Fruit fly (Drosophila melanogaster) whole organism, embryonic: Measurements from ENCODE around the gene Hesr.

Experiments
- CG10147 ChIP-seq: fragments of 200-800 bp; sonication (Bioruptor generic); optimal IDR thresholded peaks from 2 replicates; lab custom pipeline; 2019; ENCODE audit warnings: missing biosample characterization, mild to moderate bottlenecking, missing genetic modification characterization, moderate library complexity
- CG17802 ChIP-seq: fragments of 200-800 bp; sonication (Bioruptor generic); optimal IDR thresholded peaks from 2 replicates; lab custom pipeline; 2018; ENCODE audit warnings: missing biosample characterization, mild to moderate bottlenecking, missing genetic modification characterization, moderate library complexity
- CkIIα-i1 ChIP-seq: fragments of 200-800 bp; sonication (Bioruptor generic); IDR thresholded peaks from 2 replicates; pipeline ENCODE4 v1.3.6; 2022; ENCODE audit warnings: missing biosample characterization, missing genetic modification characterization
- D ChIP-seq, 2 experiments: fragments of 200-800 bp in 1 of 2; fragments of >200 bp in 1 of 2; sonication (Bioruptor generic) in 1 of 2; optimal IDR thresholded peaks; 2 replicates in 1 of 2; 3 replicates in 1 of 2; lab custom pipeline; 2017; ENCODE audit warnings: mild to moderate bottlenecking in 1 of 2, missing biosample characterization in 1 of 2, missing genetic modification characterization in 1 of 2, missing genetic modification reagents in 1 of 2
- HLHmδ ChIP-seq: fragments of 200-800 bp; sonication (Bioruptor generic); optimal IDR thresholded peaks from 2 replicates; lab custom pipeline; 2018; ENCODE audit warnings: missing biosample characterization, mild to moderate bottlenecking, missing genetic modification characterization, moderate library complexity
- HmgZ ChIP-seq: fragments of 200-800 bp; sonication (Bioruptor generic); optimal IDR thresholded peaks from 2 replicates; lab custom pipeline; 2018; ENCODE audit warnings: missing biosample characterization, mild to moderate bottlenecking, missing genetic modification characterization
- Nf-YA ChIP-seq: fragments of 200-800 bp; sonication (Bioruptor generic); IDR thresholded peaks from 2 replicates; pipeline ENCODE4 v1.3.6; 2022; ENCODE audit warnings: missing biosample characterization, missing genetic modification characterization
- Ptx1 ChIP-seq: fragments of 200-800 bp; sonication (Bioruptor generic); IDR thresholded peaks from 2 replicates; pipeline ENCODE4 v1.3.6; 2022; ENCODE audit warnings: missing biosample characterization, missing genetic modification characterization
- Scr ChIP-seq: fragments of 200-800 bp; sonication (Bioruptor generic); IDR thresholded peaks from 2 replicates; pipeline ENCODE4 v1.3.6; 2022; ENCODE audit warnings: missing biosample characterization, missing genetic modification characterization; ENCODE audit not compliant: partially characterized antibody
- ap ChIP-seq: fragments of 200-800 bp; sonication (Bioruptor generic); IDR thresholded peaks from 2 replicates; pipeline ENCODE4 v1.3.6; 2022; ENCODE audit warnings: missing biosample characterization, missing genetic modification characterization
- az2 ChIP-seq: fragments of 200-800 bp; sonication (Bioruptor generic); optimal IDR thresholded peaks from 3 replicates; lab custom pipeline; 2016; ENCODE audit warnings: missing biosample characterization, missing genetic modification characterization
- insv ChIP-seq, 2 experiments: fragments of 200-800 bp; sonication (Bioruptor generic); optimal IDR thresholded peaks; 3 replicates each; lab custom pipeline; 2016 to 2018; ENCODE audit warnings: missing biosample characterization in 2 of 2, missing genetic modification characterization in 2 of 2
- kah ChIP-seq: fragments of 200-800 bp; sonication (Bioruptor generic); optimal IDR thresholded peaks from 2 replicates; lab custom pipeline; 2018; ENCODE audit warnings: missing biosample characterization, mild to moderate bottlenecking, missing genetic modification characterization

dm6 chrX:18254465-18254864, 49.5 kb upstream of the Hesr start:
- TF ChIP-seq Scr (GFP tag; lab: Robert Waterston, UW): no peak
- TF ChIP-seq kah: no peak
- no peak for TF ChIP-seq CG10147 (GFP tag; lab: Kevin White, UChicago)
- TF ChIP-seq az2 (GFP tag; lab: Kevin White, UChicago): no peak
- no peak for TF ChIP-seq ap (GFP tag; lab: Robert Waterston, UW)
- no peak for TF ChIP-seq insv (GFP tag; optimal IDR thresholded peaks at IDR 0.05; lab: Kevin White, UChicago)
- TF ChIP-seq Ptx1: no peak
- TF ChIP-seq Nf-YA (GFP tag; lab: Robert Waterston, UW): no peak
- TF ChIP-seq D (optimal IDR thresholded peaks at IDR 0.05; lab: Kevin White, UChicago): no peak
- no peak for TF ChIP-seq D (GFP tag; optimal IDR thresholded peaks at IDR 0.05; lab: Kevin White, UChicago)
- no peak for TF ChIP-seq HmgZ (tag; lab: Kevin White, UChicago)
- no peak for TF ChIP-seq CkIIα-i1 (GFP tag; lab: Robert Waterston, UW)
- TF ChIP-seq CG17802 (tag; lab: Kevin White, UChicago): no peak
- TF ChIP-seq HLHmδ (GFP tag; lab: Kevin White, UChicago): no peak
